Worm (Caenorhabditis elegans) whole organism, L1 larva: ENCODE measurements around the gene ipla-1.

Experiments used
- F16B12.6 ChIP-seq: fragments of 150-350 bp; optimal IDR thresholded peaks from 2 replicates; lab custom pipeline; 2014; ENCODE audit warnings: missing biosample characterization, missing genetic modification characterization
- ceh-82 ChIP-seq, 3 experiments: fragments of 150-350 bp in 1 of 3; sonication (generic microtip) in 2 of 3; optimal IDR thresholded peaks; 2 replicates each; lab custom pipeline; 2014 to 2017; ENCODE audit warnings: missing biosample characterization in 3 of 3, missing genetic modification characterization in 3 of 3
- ceh-90 ChIP-seq: sonication (generic microtip); optimal IDR thresholded peaks from 2 replicates; lab custom pipeline; 2016; ENCODE audit warnings: missing genetic modification characterization, missing compliant biosample characterization
- egl-27 ChIP-seq, 2 experiments: fragments of 150-350 bp in 1 of 2; sonication (generic microtip); optimal IDR thresholded peaks; 3 replicates each; lab custom pipeline; 2017 to 2018; ENCODE audit warnings: missing biosample characterization in 2 of 2, missing genetic modification characterization in 2 of 2, missing genetic modification reagents in 2 of 2
- lin-15B ChIP-seq: fragments of 150-350 bp; sonication (generic microtip); optimal IDR thresholded peaks from 3 replicates; lab custom pipeline; 2014; ENCODE audit warnings: missing biosample characterization, missing genetic modification characterization
- mef-2 ChIP-seq: fragments of 150-350 bp; optimal IDR thresholded peaks from 2 replicates; lab custom pipeline; 2014; ENCODE audit warnings: missing biosample characterization, missing genetic modification characterization
- nhr-11 ChIP-seq: fragments of 150-350 bp; optimal IDR thresholded peaks from 2 replicates; lab custom pipeline; 2014; ENCODE audit warnings: missing biosample characterization, missing genetic modification characterization
- pqm-1 ChIP-seq: sonication (generic microtip); optimal IDR thresholded peaks from 3 replicates; lab custom pipeline; 2017; ENCODE audit warnings: missing biosample characterization, missing genetic modification characterization
- sup-37 ChIP-seq: fragments of 200-800 bp; sonication (Bioruptor generic); optimal IDR thresholded peaks from 2 replicates; lab custom pipeline; 2018; ENCODE audit warnings: mild to moderate bottlenecking, missing genetic modification characterization, missing compliant biosample characterization
- tbx-2 ChIP-seq: sonication (generic microtip); optimal IDR thresholded peaks from 2 replicates; lab custom pipeline; 2016; ENCODE audit warnings: missing genetic modification characterization, missing compliant biosample characterization
- unc-130 ChIP-seq: fragments of 150-350 bp; optimal IDR thresholded peaks from 2 replicates; lab custom pipeline; 2017; ENCODE audit warnings: missing biosample characterization, missing genetic modification characterization, inconsistent platforms
- unc-62 ChIP-seq: fragments of 150-350 bp; optimal IDR thresholded peaks from 2 replicates; lab custom pipeline; 2014; ENCODE audit warnings: missing biosample characterization, missing genetic modification reagents, missing genetic modification characterization
- zag-1 ChIP-seq: fragments of 150-350 bp; optimal IDR thresholded peaks from 2 replicates; lab custom pipeline; 2014; ENCODE audit warnings: missing biosample characterization, missing genetic modification characterization

DNA sequence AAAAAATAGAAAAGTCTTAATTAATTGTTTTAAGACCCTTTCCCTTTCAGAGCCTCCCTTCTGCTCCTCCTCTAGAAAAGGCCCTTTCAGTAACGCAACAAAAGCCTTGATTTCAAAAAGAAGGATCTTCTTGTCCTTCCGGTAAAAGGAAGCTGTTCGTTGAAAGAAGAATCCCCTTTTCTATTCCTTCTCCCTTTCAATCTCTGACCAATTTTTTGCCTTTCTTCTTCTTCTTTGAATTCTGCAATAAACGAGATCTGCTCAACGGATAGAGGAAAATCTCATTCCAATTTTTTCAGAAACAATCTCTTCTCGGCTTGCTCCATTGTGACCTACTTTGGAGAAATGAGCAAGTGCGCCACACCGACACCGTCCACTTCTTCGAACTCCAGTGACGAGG is 6.9 kb upstream of the ipla-1 start, which contains the start of gene F35D11.3:
- TF ChIP-seq unc-62 (GFP tag; lab: Kevin White, UChicago) (no peak), egl-27 (tag; optimal IDR thresholded peaks at IDR 0.05; lab: Kevin White, UChicago) (no peak), ceh-90 (tag; lab: Kevin White, UChicago) (no peak), sup-37 (no peak), pqm-1 (tag; lab: Kevin White, UChicago) (no peak), tbx-2 (tag; lab: Kevin White, UChicago) (no peak), nhr-11 (tag; lab: Kevin White, UChicago) (no peak), F16B12.6 (no peak), zag-1 (no peak), lin-15B (no peak), unc-130 (tag; lab: Kevin White, UChicago) (no peak), ceh-82 (tag; optimal IDR thresholded peaks at IDR 0.05; lab: Kevin White, UChicago) (no peak), mef-2 (tag; lab: Kevin White, UChicago) (no peak)
